Worm (Caenorhabditis elegans) whole organism, late embryonic: Measurements from ENCODE around the gene srh-75.

Experiments
- K02D7.2 ChIP-seq: sonication (generic microtip); optimal IDR thresholded peaks from 2 replicates; lab custom pipeline; 2017; ENCODE audit warnings: mild to moderate bottlenecking, missing genetic modification characterization, missing compliant biosample characterization
- elt-2 ChIP-seq: sonication (generic microtip); optimal IDR thresholded peaks from 2 replicates; lab custom pipeline; 2016; ENCODE audit warnings: missing genetic modification reagents, missing genetic modification characterization, missing compliant biosample characterization
- hlh-8 ChIP-seq: sonication (generic microtip); optimal IDR thresholded peaks from 2 replicates; lab custom pipeline; 2016; ENCODE audit warnings: missing genotype, missing genetic modification characterization, missing compliant biosample characterization
- madf-2 ChIP-seq: sonication (generic microtip); optimal IDR thresholded peaks from 2 replicates; lab custom pipeline; 2017; ENCODE audit warnings: missing genetic modification characterization, missing compliant biosample characterization
- pha-4 ChIP-seq: fragments of 150-350 bp; optimal IDR thresholded peaks from 2 replicates; lab custom pipeline; 2018; ENCODE audit warnings: missing biosample characterization, missing genetic modification reagents, missing genetic modification characterization
- rnt-1 ChIP-seq: sonication (generic microtip); optimal IDR thresholded peaks from 2 replicates; lab custom pipeline; 2016; ENCODE audit warnings: missing genetic modification characterization, missing compliant biosample characterization
- unc-86 ChIP-seq: sonication (generic microtip); optimal IDR thresholded peaks from 2 replicates; lab custom pipeline; 2016; ENCODE audit warnings: missing genetic modification characterization, missing compliant biosample characterization

Gene srh-75

DNA sequence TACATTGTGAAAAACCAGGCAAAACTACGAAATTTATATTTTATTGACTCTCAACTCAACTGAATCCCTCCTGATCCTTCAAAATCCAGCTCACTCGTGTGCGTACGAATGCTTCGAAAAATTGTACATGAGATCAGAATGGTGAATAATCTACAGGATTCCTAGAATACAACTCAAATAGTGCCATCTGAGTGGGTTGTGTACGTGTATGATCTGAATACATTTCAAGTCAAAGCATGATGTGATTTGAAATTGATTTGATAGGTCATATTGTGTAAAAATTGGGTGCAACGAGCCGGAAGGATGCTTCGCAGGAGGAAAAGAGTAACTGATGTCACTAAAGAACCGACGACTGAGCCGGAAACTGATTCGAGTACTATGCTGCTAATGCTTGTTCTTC lies 46.2 kb downstream of the srh-75 start (continued):
- TF ChIP-seq rnt-1 (tag; lab: Kevin White, UChicago) (no peak), K02D7.2 (tag; lab: Kevin White, UChicago) (no peak), madf-2 (tag; lab: Kevin White, UChicago) (no peak)

DNA sequence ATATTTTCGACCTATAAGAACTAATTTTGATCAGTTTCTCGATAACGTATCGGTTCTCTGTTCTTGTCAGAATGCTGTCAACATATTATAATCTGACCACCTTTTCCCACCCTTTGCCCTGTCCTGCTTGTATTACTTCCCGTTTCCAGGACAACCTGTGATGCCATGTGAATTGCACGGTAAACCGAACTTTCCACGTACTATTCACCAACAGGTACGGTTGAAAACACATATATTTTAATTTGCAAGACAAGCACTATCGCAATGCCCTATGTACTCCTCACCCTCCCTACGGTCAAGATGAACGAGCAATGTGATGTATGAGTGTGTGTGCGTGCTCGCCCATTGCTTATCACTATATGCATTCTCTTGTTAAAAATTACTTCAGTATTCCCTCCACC lies 47.8 kb downstream of the srh-75 start:
- no peak for TF ChIP-seq hlh-8 (tag; lab: Kevin White, UChicago)
- TF ChIP-seq elt-2 (tag; lab: Kevin White, UChicago) = peak; percentile 84
- TF ChIP-seq, all 69 proteins: peak for 1

DNA sequence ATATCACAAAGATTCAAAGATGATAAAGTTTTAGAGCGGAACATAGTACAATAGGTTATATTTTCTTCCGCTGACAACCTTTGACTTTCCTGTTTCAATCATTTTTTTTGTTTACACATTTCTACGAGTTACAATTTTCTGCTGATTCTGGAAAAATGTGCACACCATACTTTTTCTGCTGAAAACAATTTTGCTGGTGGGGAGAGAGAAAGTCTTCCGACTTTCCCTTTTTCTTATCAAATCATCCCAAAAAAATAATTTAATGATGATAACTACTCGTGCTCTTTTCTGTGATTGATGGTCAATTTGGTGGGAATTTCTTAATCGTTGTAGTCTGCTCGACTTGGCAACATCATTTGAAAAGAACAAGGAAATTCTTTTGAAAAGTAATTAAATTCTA lies 49.3 kb downstream of the srh-75 start:
- TF ChIP-seq elt-2 (tag; lab: Kevin White, UChicago) (peak; percentile 54), pha-4 (tag; lab: Kevin White, UChicago) (no peak), unc-86 (tag; lab: Kevin White, UChicago) (no peak)
